Fruit fly (Drosophila melanogaster) whole organism, adult: ENCODE measurements around the gene CG7378.

Experiments
- cic ChIP-seq: fragments of 200-800 bp; sonication (Bioruptor generic); optimal IDR thresholded peaks from 2 replicates; lab custom pipeline; 2017; ENCODE audit warnings: missing biosample characterization, mild to moderate bottlenecking, missing genetic modification characterization, moderate library complexity
- ovo ChIP-seq: fragments of 200-800 bp; sonication (Bioruptor generic); optimal IDR thresholded peaks from 2 replicates; lab custom pipeline; 2016; ENCODE audit warnings: missing biosample characterization, missing genetic modification characterization

dm6 chrX:18923531-18923930, 23.3 kb downstream of the CG7378 start:
- TF ChIP-seq ovo (no peak), cic (GFP tag; lab: Kevin White, UChicago) (no peak)
